Worm (Caenorhabditis elegans): Measurements from ENCODE around the gene chil-13.

Gene chil-13

ce11 chrII:9399746-9400145, 38.4 kb downstream of the chil-13 start, which contains the start of gene Y51B9A.7:
Gene Y51B9A.7 (plus strand): TSS chrII:9400046.
- TF ChIP-seq flh-1 (GFP tag; optimal IDR thresholded peaks at IDR 0.05), result no peak
- TF ChIP-seq tbx-8 (GFP tag; optimal IDR thresholded peaks at IDR 0.05), result no peak
- TF ChIP-seq bed-3 (GFP tag; optimal IDR thresholded peaks at IDR 0.05), result no peak
- no peak for TF ChIP-seq ces-1 (GFP tag; optimal IDR thresholded peaks at IDR 0.05)
- no peak for TF ChIP-seq nhr-2 (tag; optimal IDR thresholded peaks at IDR 0.05)
- TF ChIP-seq lin-13 (tag; optimal IDR thresholded peaks at IDR 0.05), result no peak
- TF ChIP-seq lin-32 (GFP tag; optimal IDR thresholded peaks at IDR 0.05), result no peak
- TF ChIP-seq drap-1 (GFP tag; optimal IDR thresholded peaks at IDR 0.05), result no peak
- TF ChIP-seq unc-62 (GFP tag; optimal IDR thresholded peaks at IDR 0.05), result no peak
- no peak for TF ChIP-seq unc-39 (tag; optimal IDR thresholded peaks at IDR 0.05)

- TF ChIP-seq unc-62 (GFP tag; optimal IDR thresholded peaks at IDR 0.05), result no peak
- no peak for TF ChIP-seq elt-3 (tag; optimal IDR thresholded peaks at IDR 0.05)
Observed at ce11 chrII:9398370-9398901, 39.7 kb downstream of the chil-13 start, which contains the start of the genes Y51B9A.14 and Y51B9A.8. Gene Y51B9A.14 (minus strand): TSS chrII:9398470. Gene Y51B9A.8 (plus strand): TSS chrII:9398851.

ce11 chrII:9397496-9397895, 40.6 kb downstream of the chil-13 start, which contains the start of gene Y51B9A.9:
Gene Y51B9A.9 (minus strand): TSS chrII:9397596.
- TF ChIP-seq lin-32 (GFP tag; optimal IDR thresholded peaks at IDR 0.05) (no peak), ces-1 (GFP tag; optimal IDR thresholded peaks at IDR 0.05) (no peak), hlh-1 (tag; optimal IDR thresholded peaks at IDR 0.05) (no peak), lin-13 (tag; optimal IDR thresholded peaks at IDR 0.05) (no peak), nhr-2 (tag; optimal IDR thresholded peaks at IDR 0.05) (no peak), snpc-4 (tag; optimal IDR thresholded peaks at IDR 0.05) (no peak), nhr-12 (tag; optimal IDR thresholded peaks at IDR 0.05) (no peak), nhr-76 (tag; optimal IDR thresholded peaks at IDR 0.05) (no peak), ceh-43 (GFP tag; optimal IDR thresholded peaks at IDR 0.05) (no peak), mab-5 (tag; optimal IDR thresholded peaks at IDR 0.05) (no peak), tbx-8 (GFP tag; optimal IDR thresholded peaks at IDR 0.05) (no peak), drap-1 (GFP tag; optimal IDR thresholded peaks at IDR 0.05) (no peak), ham-2 (GFP tag; optimal IDR thresholded peaks at IDR 0.05) (no peak), ceh-83 (GFP tag; optimal IDR thresholded peaks at IDR 0.05) (no peak), sem-2 (GFP tag; optimal IDR thresholded peaks at IDR 0.05) (no peak), nhr-28 (tag; optimal IDR thresholded peaks at IDR 0.05) (no peak), nhr-237 (tag; optimal IDR thresholded peaks at IDR 0.05) (no peak), lsy-2 (tag; optimal IDR thresholded peaks at IDR 0.05) (no peak), elt-3 (tag; optimal IDR thresholded peaks at IDR 0.05) (no peak), unc-120 (tag; optimal IDR thresholded peaks at IDR 0.05; ENCODE audit: poor library complexity, severe bottlenecking) (no peak)

ce11 chrII:9392724-9393123, 45.4 kb downstream of the chil-13 start, which contains the start of gene lido-17:
Gene lido-17 (minus strand): TSS chrII:9392824.
- TF ChIP-seq hlh-1 (tag; optimal IDR thresholded peaks at IDR 0.05), result no peak
- no peak for TF ChIP-seq blmp-1 (tag; optimal IDR thresholded peaks at IDR 0.05)
- no peak for TF ChIP-seq nhr-2 (tag; optimal IDR thresholded peaks at IDR 0.05)
- TF ChIP-seq ceh-43 (GFP tag; optimal IDR thresholded peaks at IDR 0.05), result no peak
- TF ChIP-seq ztf-11 (tag; optimal IDR thresholded peaks at IDR 0.05), result no peak
- no peak for TF ChIP-seq lin-32 (GFP tag; optimal IDR thresholded peaks at IDR 0.05)
- TF ChIP-seq elt-1 (tag; optimal IDR thresholded peaks at IDR 0.05; ENCODE audit: borderline replicate concordance, insufficient read depth), result no peak
- no peak for TF ChIP-seq nhr-12 (tag; optimal IDR thresholded peaks at IDR 0.05)
- TF ChIP-seq nhr-28 (tag; optimal IDR thresholded peaks at IDR 0.05), result no peak
- no peak for TF ChIP-seq flh-1 (GFP tag; optimal IDR thresholded peaks at IDR 0.05)
- no peak for TF ChIP-seq elt-3 (tag; optimal IDR thresholded peaks at IDR 0.05)

Measured in whole organism, mixed stage, embryonic.